Fruit fly (Drosophila melanogaster): ENCODE measurements around the gene CG17328.

The CG17328 gene

dm6 chr2L:16251598-16252131 is 48.1 kb upstream of the CG17328 start, which contains the start of gene CG46309 (continued):
- TF ChIP-seq salr (GFP tag; optimal IDR thresholded peaks at IDR 0.05) (peak in 1 of 2 experiments; percentile 31), CG16779 (tag; optimal IDR thresholded peaks at IDR 0.05) (no peak), CG11762 (GFP tag; optimal IDR thresholded peaks at IDR 0.05; ENCODE audit: insufficient read depth) (peak; percentile 10), CG32006 (GFP tag; optimal IDR thresholded peaks at IDR 0.05) (no peak), Sox102F (GFP tag; optimal IDR thresholded peaks at IDR 0.05) (peak; percentile 50), CG8119 (GFP tag; IDR thresholded peaks at IDR 0.05) (no peak; the same call in 2 of the 3 replicates), Sox14 (GFP tag; optimal IDR thresholded peaks at IDR 0.05) (peak; percentile 53), CG10631 (GFP tag; optimal IDR thresholded peaks at IDR 0.05) (no peak), CG6163 (GFP tag; IDR thresholded peaks at IDR 0.05) (no peak), CG10669 (GFP tag; optimal IDR thresholded peaks at IDR 0.05) (no peak), dac (GFP tag; optimal IDR thresholded peaks at IDR 0.05) (no peak), cyc (GFP tag; optimal IDR thresholded peaks at IDR 0.05) (peak; percentile 43), CG6276 (GFP tag; optimal IDR thresholded peaks at IDR 0.05) (no peak), Smox (GFP tag; optimal IDR thresholded peaks at IDR 0.05) (peak; percentile 54), Eip93F (GFP tag; optimal IDR thresholded peaks at IDR 0.05) (no peak), acj6 (GFP tag; optimal IDR thresholded peaks at IDR 0.05) (peak; percentile 56)

dm6 chr2L:16255232-16256117 is 44.3 kb upstream of the CG17328 start:
- peak; percentile 73 for TF ChIP-seq Eip78C (GFP tag)
- peak; percentile 2 for TF ChIP-seq Eip93F (GFP tag; optimal IDR thresholded peaks at IDR 0.05)
- TF ChIP-seq pdm3 (GFP tag; optimal IDR thresholded peaks at IDR 0.05) = no peak
- TF ChIP-seq CG1621 (tag; optimal IDR thresholded peaks at IDR 0.05) = peak; percentile 64
- peak; percentile 75 for TF ChIP-seq Blimp-1 (GFP tag; optimal IDR thresholded peaks at IDR 0.05)
- no peak for TF ChIP-seq Ets21C (GFP tag; optimal IDR thresholded peaks at IDR 0.05)
- TF ChIP-seq Sox15 (GFP tag; optimal IDR thresholded peaks at IDR 0.05) = no peak
- peak; percentile 22 for TF ChIP-seq Ets96B (tag; optimal IDR thresholded peaks at IDR 0.05)
- TF ChIP-seq fkh (GFP tag; optimal IDR thresholded peaks at IDR 0.05) = peak; percentile 25
- no peak for TF ChIP-seq CG8632 (GFP tag; optimal IDR thresholded peaks at IDR 0.05)
- TF ChIP-seq ss (GFP tag; optimal IDR thresholded peaks at IDR 0.05) = peak; percentile 46 to 69
- TF ChIP-seq CG9139 (GFP tag; optimal IDR thresholded peaks at IDR 0.05) = peak; percentile 35
- TF ChIP-seq CG6854 (GFP tag; optimal IDR thresholded peaks at IDR 0.05) = peak; percentile 51
- peak; percentile 23 for TF ChIP-seq spab (GFP tag; optimal IDR thresholded peaks at IDR 0.05)
- peak; percentile 59 for TF ChIP-seq CG6808 (GFP tag; optimal IDR thresholded peaks at IDR 0.05)
- no peak for TF ChIP-seq CG3919 (GFP tag; optimal IDR thresholded peaks at IDR 0.05)
- no peak for TF ChIP-seq dac (GFP tag; optimal IDR thresholded peaks at IDR 0.05)
- no peak for TF ChIP-seq CG31627 (GFP tag; optimal IDR thresholded peaks at IDR 0.05)
- peak; percentile 96 for TF ChIP-seq vri (GFP tag; optimal IDR thresholded peaks at IDR 0.05)
- TF ChIP-seq Met (GFP tag; optimal IDR thresholded peaks at IDR 0.05) = no peak
- no peak for TF ChIP-seq CG32006 (GFP tag; optimal IDR thresholded peaks at IDR 0.05)
- TF ChIP-seq Sox102F (GFP tag; optimal IDR thresholded peaks at IDR 0.05) = peak; percentile 3

- TF ChIP-seq dac (GFP tag; optimal IDR thresholded peaks at IDR 0.05) (no peak), fkh (GFP tag; optimal IDR thresholded peaks at IDR 0.05) (peak; percentile 32), CG6854 (GFP tag; optimal IDR thresholded peaks at IDR 0.05) (no peak)
Measured at dm6 chr2L:16256118-16256435, 43.7 kb upstream of the CG17328 start.
